Worm (Caenorhabditis elegans): ENCODE results near the gene F38B2.6.

F38B2.6 gene

DNA sequence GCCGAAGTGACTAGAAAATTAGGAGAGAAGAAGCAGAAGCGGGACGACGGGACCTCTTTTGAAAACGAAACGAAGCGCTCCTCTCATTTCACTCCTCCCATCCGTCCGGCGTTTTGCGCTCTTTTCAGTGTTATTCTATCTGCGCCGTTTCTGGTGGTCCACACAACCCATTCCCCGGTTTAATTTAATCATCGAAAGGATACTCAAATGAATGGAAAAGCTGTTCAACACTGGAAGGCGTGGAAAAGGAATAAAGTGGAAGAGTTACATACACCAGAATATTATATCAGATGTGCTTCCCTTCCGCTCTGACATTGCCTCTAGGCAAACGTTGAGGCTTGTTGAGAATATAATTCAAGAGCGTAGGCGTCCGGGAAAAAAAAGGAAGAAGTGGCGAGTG is 36.0 kb downstream of the F38B2.6 start:
- TF ChIP-seq lsy-2 (tag; optimal IDR thresholded peaks at IDR 0.05) (no peak), blmp-1 (tag; optimal IDR thresholded peaks at IDR 0.05; ENCODE audit: insufficient read depth) (no peak), sma-3 (GFP tag; optimal IDR thresholded peaks at IDR 0.05) (no peak), zag-1 (tag; optimal IDR thresholded peaks at IDR 0.05) (no peak), nhr-129 (tag; optimal IDR thresholded peaks at IDR 0.05) (no peak), Y55F3AM.14 (GFP tag; optimal IDR thresholded peaks at IDR 0.05) (no peak), unc-55 (GFP tag; optimal IDR thresholded peaks at IDR 0.05) (no peak), F13H6.1 (tag; optimal IDR thresholded peaks at IDR 0.05) (no peak), ZK546.5 (tag; optimal IDR thresholded peaks at IDR 0.05) (no peak), lin-11 (tag; optimal IDR thresholded peaks at IDR 0.05) (no peak), R02D3.7 (tag; optimal IDR thresholded peaks at IDR 0.05) (no peak)

DNA sequence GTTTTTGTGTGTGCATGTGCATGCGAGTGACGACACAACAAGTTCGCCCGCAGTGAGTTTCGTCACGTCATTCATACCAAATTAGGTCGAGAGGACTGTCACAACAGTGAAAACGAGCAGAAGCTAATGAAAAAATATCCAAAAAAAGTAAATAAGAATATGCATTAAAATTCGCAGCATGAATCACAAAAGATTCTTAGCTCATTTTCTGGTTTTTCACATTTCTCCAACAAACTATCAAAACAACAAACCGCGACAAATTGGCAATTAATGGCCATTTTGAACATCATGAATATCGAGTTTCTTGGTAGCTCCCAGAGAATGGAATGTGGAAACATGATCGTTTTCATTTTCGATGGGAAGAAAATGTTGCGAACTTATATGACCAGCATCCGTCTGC is 37.4 kb downstream of the F38B2.6 start:
- no peak for TF ChIP-seq ztf-11 (tag; optimal IDR thresholded peaks at IDR 0.05)
- peak; percentile 24 for TF ChIP-seq zag-1 (tag; optimal IDR thresholded peaks at IDR 0.05)
- TF ChIP-seq mdl-1 (tag; optimal IDR thresholded peaks at IDR 0.05): no peak
- TF ChIP-seq sma-9 (GFP tag; optimal IDR thresholded peaks at IDR 0.05): peak; percentile 7
- no peak for TF ChIP-seq sma-9 (tag; optimal IDR thresholded peaks at IDR 0.05)
- no peak for TF ChIP-seq C34F6.9 (tag; optimal IDR thresholded peaks at IDR 0.05)
- TF ChIP-seq unc-62 (GFP tag; optimal IDR thresholded peaks at IDR 0.05): no peak

DNA sequence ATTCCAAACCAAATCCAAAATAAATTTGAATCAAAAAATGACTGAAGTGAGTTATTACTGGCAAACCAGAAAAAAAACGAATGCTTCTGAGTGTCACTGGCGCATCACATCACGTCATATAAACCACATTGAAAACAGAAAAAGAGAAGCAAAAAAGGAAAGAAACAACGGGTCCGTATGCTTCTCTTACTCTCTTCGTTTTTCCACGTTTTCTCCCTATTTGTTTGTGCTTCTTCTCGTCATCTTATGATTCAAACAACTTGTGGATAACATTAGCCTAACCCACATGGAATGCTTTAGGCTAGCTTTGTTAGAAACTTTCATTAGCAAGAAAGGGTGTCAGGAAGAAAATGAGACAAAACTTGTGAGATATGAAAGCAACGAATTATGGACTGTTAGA is 39.6 kb downstream of the F38B2.6 start:
- TF ChIP-seq ceh-82 (tag; optimal IDR thresholded peaks at IDR 0.05) (no peak), mbf-1 (tag; optimal IDR thresholded peaks at IDR 0.05) (no peak), dmd-4 (tag; optimal IDR thresholded peaks at IDR 0.05) (no peak), lsy-2 (tag; optimal IDR thresholded peaks at IDR 0.05) (peak in 1 of 2 experiments; percentile 25), gmeb-1 (tag; optimal IDR thresholded peaks at IDR 0.05) (no peak), unc-62 (GFP tag; optimal IDR thresholded peaks at IDR 0.05) (no peak), sem-4 (tag; optimal IDR thresholded peaks at IDR 0.05) (no peak), egl-27 (tag; optimal IDR thresholded peaks at IDR 0.05) (no peak), ztf-4 (tag; optimal IDR thresholded peaks at IDR 0.05) (peak; percentile 8), nhr-21 (tag; optimal IDR thresholded peaks at IDR 0.05) (no peak), lin-39 (tag; optimal IDR thresholded peaks at IDR 0.05) (no peak), mab-5 (tag; optimal IDR thresholded peaks at IDR 0.05) (no peak), elt-3 (tag; optimal IDR thresholded peaks at IDR 0.05) (no peak), skn-1 (tag; optimal IDR thresholded peaks at IDR 0.05) (no peak), fos-1 (tag; optimal IDR thresholded peaks at IDR 0.05) (no peak), R02D3.7 (tag; optimal IDR thresholded peaks at IDR 0.05) (no peak), C34F6.9 (tag; optimal IDR thresholded peaks at IDR 0.05) (peak; percentile 57), zag-1 (tag; optimal IDR thresholded peaks at IDR 0.05) (peak; percentile 65), nhr-237 (tag; optimal IDR thresholded peaks at IDR 0.05) (no peak), nhr-12 (tag; optimal IDR thresholded peaks at IDR 0.05) (no peak), mdl-1 (tag; optimal IDR thresholded peaks at IDR 0.05) (no peak), crh-2 (tag; optimal IDR thresholded peaks at IDR 0.05) (peak; percentile 53), blmp-1 (tag; optimal IDR thresholded peaks at IDR 0.05; ENCODE audit: insufficient read depth) (no peak), unc-55 (GFP tag; optimal IDR thresholded peaks at IDR 0.05) (peak; percentile 77), aly-2 (tag; optimal IDR thresholded peaks at IDR 0.05) (no peak), sma-9 (GFP tag; optimal IDR thresholded peaks at IDR 0.05) (no peak), sma-9 (tag; optimal IDR thresholded peaks at IDR 0.05) (no peak), nhr-23 (tag; optimal IDR thresholded peaks at IDR 0.05) (no peak), F13H6.1 (tag; optimal IDR thresholded peaks at IDR 0.05) (no peak), nhr-77 (tag; optimal IDR thresholded peaks at IDR 0.05) (no peak), ztf-11 (tag; optimal IDR thresholded peaks at IDR 0.05) (no peak), unc-39 (tag; optimal IDR thresholded peaks at IDR 0.05) (no peak), lin-11 (tag; optimal IDR thresholded peaks at IDR 0.05) (no peak), Y55F3AM.14 (GFP tag; optimal IDR thresholded peaks at IDR 0.05) (no peak), ztf-1 (GFP tag; conservative IDR thresholded peaks at IDR 0.05) (no peak), snpc-4 (tag; optimal IDR thresholded peaks at IDR 0.05) (no peak), peb-1 (tag; optimal IDR thresholded peaks at IDR 0.05) (no peak), ZK546.5 (tag; optimal IDR thresholded peaks at IDR 0.05) (no peak), alr-1 (tag; optimal IDR thresholded peaks at IDR 0.05) (no peak), nhr-129 (tag; optimal IDR thresholded peaks at IDR 0.05) (peak; percentile 37), sma-3 (GFP tag; optimal IDR thresholded peaks at IDR 0.05) (no peak), lin-13 (GFP tag; optimal IDR thresholded peaks at IDR 0.05) (no peak), nhr-25 (tag; optimal IDR thresholded peaks at IDR 0.05) (no peak), elt-1 (tag; optimal IDR thresholded peaks at IDR 0.05) (no peak), nhr-10 (tag; optimal IDR thresholded peaks at IDR 0.05) (no peak), nhr-6 (tag; optimal IDR thresholded peaks at IDR 0.05) (no peak), ama-1 (optimal IDR thresholded peaks at IDR 0.05) (no peak), nhr-11 (tag; optimal IDR thresholded peaks at IDR 0.05) (no peak), ceh-16 (tag; optimal IDR thresholded peaks at IDR 0.05) (no peak)

Data from whole organism, L2 larva.